Worm (Caenorhabditis elegans): ENCODE results near the gene F58H1.6.

F58H1.6 gene

ce11 chrV:11982309-11982708 is 39.9 kb downstream of the F58H1.6 start, which contains the start of gene rpt-1 (continued):
- TF ChIP-seq dpl-1 (GFP tag; optimal IDR thresholded peaks at IDR 0.05) (peak; percentile 85 to 95 (median 91)), lin-14 (GFP tag; optimal IDR thresholded peaks at IDR 0.05) (peak; percentile 65), aha-1 (tag; optimal IDR thresholded peaks at IDR 0.05) (no peak), dsc-1 (tag; optimal IDR thresholded peaks at IDR 0.05) (peak; percentile 32), snpc-4 (tag; optimal IDR thresholded peaks at IDR 0.05) (peak; percentile 94), pax-3 (tag; optimal IDR thresholded peaks at IDR 0.05) (no peak), nhr-71 (tag; optimal IDR thresholded peaks at IDR 0.05) (peak; percentile 69), alr-1 (tag; optimal IDR thresholded peaks at IDR 0.05; ENCODE audit: borderline replicate concordance) (no peak), unc-86 (tag; optimal IDR thresholded peaks at IDR 0.05) (peak; percentile 24), ztf-4 (tag; optimal IDR thresholded peaks at IDR 0.05) (no peak), sox-4 (tag; optimal IDR thresholded peaks at IDR 0.05) (no peak), C34B4.2 (tag; optimal IDR thresholded peaks at IDR 0.05) (no peak), elt-3 (tag; optimal IDR thresholded peaks at IDR 0.05) (peak in 1 of 6 experiments; percentile 60), efl-3 (GFP tag; optimal IDR thresholded peaks at IDR 0.05) (no peak), lin-15B (tag; optimal IDR thresholded peaks at IDR 0.05) (peak; percentile 83), rnt-1 (tag; optimal IDR thresholded peaks at IDR 0.05) (peak; percentile 56)

ce11 chrV:11985384-11985783 is 43.0 kb downstream of the F58H1.6 start, which contains the start of gene mans-2:
Gene mans-2 (minus strand): TSS chrV:11985484.
- TF ChIP-seq unc-62 (GFP tag; optimal IDR thresholded peaks at IDR 0.05) = no peak
- no peak for TF ChIP-seq nhr-28 (tag; optimal IDR thresholded peaks at IDR 0.05)
- no peak for TF ChIP-seq lin-39 (tag; optimal IDR thresholded peaks at IDR 0.05)
- TF ChIP-seq zip-4 (GFP tag; optimal IDR thresholded peaks at IDR 0.05) = no peak
- TF ChIP-seq efl-1 (optimal IDR thresholded peaks at IDR 0.05) = no peak
- no peak for TF ChIP-seq efl-1 (GFP tag; optimal IDR thresholded peaks at IDR 0.05 in 1 of 2)
- TF ChIP-seq swsn-7 (tag; optimal IDR thresholded peaks at IDR 0.05) = no peak
- TF ChIP-seq lir-3 (tag; optimal IDR thresholded peaks at IDR 0.05; ENCODE audit: poor library complexity) = no peak
- TF ChIP-seq sox-4 (tag; optimal IDR thresholded peaks at IDR 0.05) = no peak
- no peak for TF ChIP-seq aha-1 (tag; optimal IDR thresholded peaks at IDR 0.05)
- no peak for TF ChIP-seq ztf-4 (tag; optimal IDR thresholded peaks at IDR 0.05)
- TF ChIP-seq nhr-11 (tag; optimal IDR thresholded peaks at IDR 0.05) = no peak
- no peak for TF ChIP-seq egl-13 (tag; optimal IDR thresholded peaks at IDR 0.05)
- TF ChIP-seq lin-15B (tag; optimal IDR thresholded peaks at IDR 0.05) = no peak
- TF ChIP-seq mef-2 (tag; optimal IDR thresholded peaks at IDR 0.05) = no peak
- TF ChIP-seq hlh-4 (tag; optimal IDR thresholded peaks at IDR 0.05) = no peak
- TF ChIP-seq ceh-88 (GFP tag; IDR thresholded peaks at IDR 0.05) = no peak
- no peak for TF ChIP-seq elt-2 (tag; optimal IDR thresholded peaks at IDR 0.05)
- no peak for TF ChIP-seq skn-1 (tag; optimal IDR thresholded peaks at IDR 0.05)
- no peak for TF ChIP-seq grh-1 (GFP tag; IDR thresholded peaks at IDR 0.05)

ce11 chrV:11986078-11986869 is 43.8 kb downstream of the F58H1.6 start:
- no peak for TF ChIP-seq hlh-17 (GFP tag; optimal IDR thresholded peaks at IDR 0.05; ENCODE audit: borderline replicate concordance)
- no peak for TF ChIP-seq elt-2 (tag; optimal IDR thresholded peaks at IDR 0.05)
- TF ChIP-seq lin-35 (GFP tag; optimal IDR thresholded peaks at IDR 0.05) = peak in 1 of 2 experiments; percentile 6
- peak; percentile 90 for TF ChIP-seq fkh-10 (GFP tag; optimal IDR thresholded peaks at IDR 0.05)
- peak; percentile 41 for TF ChIP-seq ces-1 (GFP tag; optimal IDR thresholded peaks at IDR 0.05)
- TF ChIP-seq blmp-1 (tag; optimal IDR thresholded peaks at IDR 0.05) = peak; percentile 99
- peak; percentile 3 to 29 for TF ChIP-seq lsy-2 (tag; optimal IDR thresholded peaks at IDR 0.05)
- TF ChIP-seq efl-1 (optimal IDR thresholded peaks at IDR 0.05) = peak in 1 of 2 experiments; percentile 7
- TF ChIP-seq efl-1 (GFP tag; optimal IDR thresholded peaks at IDR 0.05 in 1 of 2) = peak in 1 of 2 experiments; percentile 69
- peak; percentile 71 for TF ChIP-seq lin-14 (GFP tag; optimal IDR thresholded peaks at IDR 0.05)
- no peak for TF ChIP-seq tlp-1 (tag; optimal IDR thresholded peaks at IDR 0.05)
- no peak for TF ChIP-seq mdl-1 (tag; optimal IDR thresholded peaks at IDR 0.05)
- TF ChIP-seq ceh-90 (tag; optimal IDR thresholded peaks at IDR 0.05) = no peak
- no peak for TF ChIP-seq sup-37 (GFP tag; optimal IDR thresholded peaks at IDR 0.05)
